Worm (Caenorhabditis elegans) whole organism, L3 larva: Measurements from ENCODE around the gene sod-3.

Experiments
- aly-2 ChIP-seq: fragments of 150-350 bp; optimal IDR thresholded peaks from 2 replicates; lab custom pipeline; 2014; ENCODE audit warnings: missing biosample characterization, missing genetic modification characterization
- skn-1 ChIP-seq: fragments of 150-350 bp; optimal IDR thresholded peaks from 2 replicates; lab custom pipeline; 2014; ENCODE audit warnings: missing biosample characterization, missing genetic modification characterization
- zag-1 ChIP-seq: fragments of 150-350 bp; optimal IDR thresholded peaks from 2 replicates; lab custom pipeline; 2014; ENCODE audit warnings: missing biosample characterization, missing genetic modification characterization

DNA sequence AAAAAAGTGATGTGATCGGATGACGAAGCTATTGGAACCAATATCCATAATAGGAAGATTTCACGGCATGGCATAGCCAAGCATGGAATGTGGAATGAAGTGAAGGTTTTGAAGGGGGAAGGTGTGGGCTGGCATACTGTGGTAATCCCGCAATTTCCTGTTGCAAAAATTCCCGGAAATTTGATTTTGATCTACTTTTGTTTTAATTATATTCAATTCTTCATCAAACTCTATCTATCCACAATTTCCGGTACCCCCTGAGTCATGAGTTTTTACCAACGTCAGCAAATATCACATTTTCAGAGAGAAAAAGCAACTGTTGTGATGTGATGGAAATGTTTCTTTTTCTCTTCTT is 37.1 kb upstream of the sod-3 start, which contains the start of gene gcy-11:
- TF ChIP-seq aly-2 (tag; lab: Kevin White, UChicago) (no peak), zag-1 (tag; lab: Kevin White, UChicago) (no peak), skn-1 (no peak)
